Fruit fly (Drosophila melanogaster) whole organism, embryonic: ENCODE data around the gene mRpS18B.

Experiments used
- Adf1 ChIP-seq: fragments of 200-800 bp; sonication (Bioruptor generic); IDR thresholded peaks from 2 replicates; pipeline ENCODE4 v1.3.6; 2022; ENCODE audit warnings: missing biosample characterization, missing genetic modification characterization
- CG10431 ChIP-seq: fragments of 200-800 bp; sonication (Bioruptor generic); optimal IDR thresholded peaks from 3 replicates; lab custom pipeline; 2018; ENCODE audit warnings: missing biosample characterization, mild to moderate bottlenecking, missing genetic modification characterization
- CG10462 ChIP-seq: fragments of 200-800 bp; sonication (Bioruptor generic); optimal IDR thresholded peaks from 2 replicates; lab custom pipeline; 2016; ENCODE audit warnings: missing biosample characterization, missing genetic modification characterization
- CG11696 ChIP-seq: fragments of 200-800 bp; sonication (Bioruptor generic); IDR thresholded peaks from 2 replicates; pipeline ENCODE4 v1.3.6; 2022; ENCODE audit warnings: missing biosample characterization, missing genetic modification characterization
- CG12104 ChIP-seq: fragments of 200-800 bp; sonication (Bioruptor generic); optimal IDR thresholded peaks from 3 replicates; lab custom pipeline; 2016; ENCODE audit warnings: missing biosample characterization, missing genetic modification characterization
- CG12155 ChIP-seq: fragments of 200-800 bp; sonication (Bioruptor generic); optimal IDR thresholded peaks from 3 replicates; lab custom pipeline; 2016; ENCODE audit warnings: missing biosample characterization, missing genetic modification characterization
- CG12391 ChIP-seq: fragments of 200-800 bp; sonication (Bioruptor generic); optimal IDR thresholded peaks from 3 replicates; lab custom pipeline; 2018; ENCODE audit warnings: missing biosample characterization, mild to moderate bottlenecking, missing genetic modification characterization, moderate library complexity
- CG14441 ChIP-seq: fragments of 200-800 bp; sonication (Bioruptor generic); IDR thresholded peaks from 2 replicates; pipeline ENCODE4 v1.3.6; 2022; ENCODE audit warnings: missing biosample characterization, missing genetic modification characterization
- CG14710 ChIP-seq: fragments of 200-800 bp; sonication (Bioruptor generic); optimal IDR thresholded peaks from 3 replicates; lab custom pipeline; 2019; ENCODE audit warnings: missing biosample characterization, mild to moderate bottlenecking, missing genetic modification characterization, moderate library complexity
- CG16813 ChIP-seq: fragments of 200-800 bp; sonication (Bioruptor generic); IDR thresholded peaks from 3 replicates; pipeline ENCODE4 v1.3.6; 2022; ENCODE audit warnings: missing biosample characterization, missing genetic modification characterization; ENCODE audit not compliant: partially characterized antibody
- CG17385 ChIP-seq: fragments of 200-800 bp; sonication (Bioruptor generic); optimal IDR thresholded peaks from 3 replicates; lab custom pipeline; 2018; ENCODE audit warnings: missing biosample characterization, mild to moderate bottlenecking, missing genetic modification characterization
- CG18476 ChIP-seq: fragments of 200-800 bp; sonication (Bioruptor generic); optimal IDR thresholded peaks from 2 replicates; lab custom pipeline; 2016; ENCODE audit warnings: missing biosample characterization, mild to moderate bottlenecking, missing genetic modification characterization
- CG2120 ChIP-seq: fragments of 200-800 bp; sonication (Bioruptor generic); optimal IDR thresholded peaks from 3 replicates; lab custom pipeline; 2016; ENCODE audit warnings: missing biosample characterization, missing genetic modification characterization
- CG30403 ChIP-seq: fragments of 200-800 bp; sonication (Bioruptor generic); optimal IDR thresholded peaks from 3 replicates; lab custom pipeline; 2016; ENCODE audit warnings: missing biosample characterization, missing genetic modification characterization
- CG30431 ChIP-seq: fragments of 200-800 bp; sonication (Bioruptor generic); optimal IDR thresholded peaks from 2 replicates; lab custom pipeline; 2017; ENCODE audit warnings: missing biosample characterization, missing genetic modification characterization
- CG3281 ChIP-seq: fragments of 200-800 bp; sonication (Bioruptor generic); optimal IDR thresholded peaks from 3 replicates; lab custom pipeline; 2017; ENCODE audit warnings: missing biosample characterization, mild to moderate bottlenecking, missing genetic modification characterization
- CG4282 ChIP-seq: fragments of 200-800 bp; sonication (Bioruptor generic); optimal IDR thresholded peaks from 2 replicates; lab custom pipeline; 2016; ENCODE audit warnings: missing biosample characterization, missing genetic modification characterization
- CG43689 ChIP-seq: fragments of 200-800 bp; sonication (Bioruptor generic); IDR thresholded peaks from 2 replicates; pipeline ENCODE4 v1.3.6; 2022; ENCODE audit warnings: missing biosample characterization, missing genetic modification characterization
- CG5953 ChIP-seq: fragments of 200-800 bp; sonication (Bioruptor generic); IDR thresholded peaks from 2 replicates; pipeline ENCODE4 v1.3.6; 2022; ENCODE audit warnings: missing biosample characterization, missing genetic modification characterization
- CG6654 ChIP-seq: fragments of 200-800 bp; sonication (Bioruptor generic); optimal IDR thresholded peaks from 2 replicates; lab custom pipeline; 2017; ENCODE audit warnings: missing biosample characterization, mild to moderate bottlenecking, missing genetic modification characterization
- CG6689 ChIP-seq: fragments of 200-800 bp; sonication (Bioruptor generic); IDR thresholded peaks from 2 replicates; pipeline ENCODE4 v1.3.6; 2022; ENCODE audit warnings: missing biosample characterization, missing genetic modification characterization
- CG6854 ChIP-seq: fragments of 200-800 bp; sonication (Bioruptor generic); optimal IDR thresholded peaks from 3 replicates; lab custom pipeline; 2017; ENCODE audit warnings: missing biosample characterization, mild to moderate bottlenecking, missing genetic modification characterization
- CG7357 ChIP-seq: fragments of 200-800 bp; sonication (Bioruptor generic); IDR thresholded peaks from 3 replicates; pipeline ENCODE4 v1.3.6; 2022; ENCODE audit warnings: missing biosample characterization, missing genetic modification characterization
- CG7372 ChIP-seq: fragments of 200-800 bp; sonication (Bioruptor generic); IDR thresholded peaks from 2 replicates; pipeline ENCODE4 v1.3.6; 2022; ENCODE audit warnings: missing biosample characterization, missing genetic modification characterization
- CG9797 ChIP-seq: fragments of 200-800 bp; sonication (Bioruptor generic); optimal IDR thresholded peaks from 3 replicates; lab custom pipeline; 2018; ENCODE audit warnings: missing biosample characterization, mild to moderate bottlenecking, missing genetic modification characterization
- Doc3 ChIP-seq: fragments of 200-800 bp; sonication (Bioruptor generic); IDR thresholded peaks from 3 replicates; pipeline ENCODE4 v1.3.6; 2022; ENCODE audit warnings: missing biosample characterization, missing genetic modification characterization; ENCODE audit not compliant: partially characterized antibody
- HLH4C ChIP-seq: fragments of 200-800 bp; sonication (Bioruptor generic); IDR thresholded peaks from 3 replicates; pipeline ENCODE4 v1.3.6; 2022; ENCODE audit warnings: missing biosample characterization, missing genetic modification characterization; ENCODE audit not compliant: partially characterized antibody
- Hand ChIP-seq: fragments of 200-800 bp; sonication (Bioruptor generic); optimal IDR thresholded peaks from 2 replicates; lab custom pipeline; 2017; ENCODE audit warnings: mild to moderate bottlenecking, missing biosample characterization, missing genetic modification reagents, missing genetic modification characterization
- HmgD ChIP-seq: fragments of 200-800 bp; sonication (Bioruptor generic); optimal IDR thresholded peaks from 3 replicates; lab custom pipeline; 2016; ENCODE audit warnings: missing biosample characterization, missing genetic modification characterization
- Kr ChIP-seq: fragments of 200-800 bp; sonication (Bioruptor generic); optimal IDR thresholded peaks from 2 replicates; lab custom pipeline; 2017; ENCODE audit warnings: missing biosample characterization, mild to moderate bottlenecking, missing genetic modification characterization
- Max ChIP-seq: fragments of 200-800 bp; sonication (Bioruptor generic); optimal IDR thresholded peaks from 2 replicates; lab custom pipeline; 2016; ENCODE audit warnings: missing biosample characterization, mild to moderate bottlenecking, missing genetic modification characterization
- Ptx1 ChIP-seq: fragments of 200-800 bp; sonication (Bioruptor generic); IDR thresholded peaks from 2 replicates; pipeline ENCODE4 v1.3.6; 2022; ENCODE audit warnings: missing biosample characterization, missing genetic modification characterization
- Side ChIP-seq: fragments of 200-800 bp; sonication (Bioruptor generic); optimal IDR thresholded peaks from 2 replicates; lab custom pipeline; 2016; ENCODE audit warnings: missing biosample characterization, missing genetic modification characterization
- Six4 ChIP-seq: fragments of 200-800 bp; sonication (Bioruptor generic); optimal IDR thresholded peaks from 2 replicates; lab custom pipeline; 2016; ENCODE audit warnings: missing biosample characterization, missing genetic modification characterization
- Stat92E ChIP-seq, 3 experiments: fragments of >200 bp in 2 of 3; fragments of 200-800 bp in 1 of 3; sonication (Bioruptor generic) in 1 of 3; optimal IDR thresholded peaks; 2 replicates each; lab custom pipeline; 2017 to 2019; ENCODE audit warnings: missing biosample characterization in 3 of 3, missing genetic modification characterization in 3 of 3, mild to moderate bottlenecking in 1 of 3, moderate library complexity in 1 of 3
- ap ChIP-seq: fragments of 200-800 bp; sonication (Bioruptor generic); IDR thresholded peaks from 2 replicates; pipeline ENCODE4 v1.3.6; 2022; ENCODE audit warnings: missing biosample characterization, missing genetic modification characterization
- bcd ChIP-seq: fragments of 200-800 bp; sonication (Bioruptor generic); optimal IDR thresholded peaks from 2 replicates; lab custom pipeline; 2017; ENCODE audit warnings: missing biosample characterization, mild to moderate bottlenecking, missing genetic modification characterization
- cas ChIP-seq: fragments of 200-800 bp; sonication (Bioruptor generic); IDR thresholded peaks from 2 replicates; pipeline ENCODE4 v1.3.6; 2022; ENCODE audit warnings: missing biosample characterization, missing genetic modification characterization
- cato ChIP-seq: fragments of 200-800 bp; sonication (Bioruptor generic); optimal IDR thresholded peaks from 2 replicates; lab custom pipeline; 2016; ENCODE audit warnings: missing biosample characterization, missing genetic modification characterization, borderline replicate concordance
- dan ChIP-seq: fragments of 200-800 bp; sonication (Bioruptor generic); IDR thresholded peaks from 2 replicates; pipeline ENCODE4 v1.3.6; 2022; ENCODE audit warnings: missing biosample characterization, missing genetic modification characterization
- dpn ChIP-seq, 2 experiments: fragments of 200-800 bp; sonication (Bioruptor generic); optimal IDR thresholded peaks; 3 replicates each; lab custom pipeline; 2016; ENCODE audit warnings: missing biosample characterization in 2 of 2, missing genetic modification characterization in 2 of 2
- esg ChIP-seq: fragments of 200-800 bp; sonication (Bioruptor generic); conservative IDR thresholded peaks from 2 replicates; pipeline ENCODE4 v1.3.6; 2022; ENCODE audit warnings: missing biosample characterization, missing genetic modification characterization
- eyg ChIP-seq: fragments of 200-800 bp; sonication (Bioruptor generic); optimal IDR thresholded peaks from 3 replicates; lab custom pipeline; 2016; ENCODE audit warnings: missing biosample characterization, missing genetic modification characterization
- hb ChIP-seq: fragments of 200-800 bp; sonication (Bioruptor generic); IDR thresholded peaks from 3 replicates; pipeline ENCODE4 v1.3.6; 2022; ENCODE audit warnings: missing biosample characterization, missing genetic modification characterization; ENCODE audit not compliant: partially characterized antibody
- klu ChIP-seq: fragments of 200-800 bp; sonication (Bioruptor generic); IDR thresholded peaks from 2 replicates; pipeline ENCODE4 v1.3.6; 2022; ENCODE audit warnings: missing biosample characterization, missing genetic modification characterization
- nau ChIP-seq: fragments of 200-800 bp; sonication (Bioruptor generic); optimal IDR thresholded peaks from 3 replicates; lab custom pipeline; 2017; ENCODE audit warnings: missing biosample characterization, mild to moderate bottlenecking, missing genetic modification characterization, missing genetic modification reagents
- nerfin-2 ChIP-seq: fragments of 200-800 bp; sonication (Bioruptor generic); IDR thresholded peaks from 2 replicates; pipeline ENCODE4 v1.3.6; 2022; ENCODE audit warnings: missing biosample characterization, missing genetic modification characterization; ENCODE audit not compliant: partially characterized antibody
- otp ChIP-seq: fragments of 200-800 bp; sonication (Bioruptor generic); IDR thresholded peaks from 3 replicates; pipeline ENCODE4, ENCODE4 v1.3.6; 2022; ENCODE audit warnings: missing biosample characterization, missing genetic modification characterization
- ro ChIP-seq: fragments of 200-800 bp; sonication (Bioruptor generic); IDR thresholded peaks from 2 replicates; pipeline ENCODE4 v1.3.6; 2022; ENCODE audit warnings: missing biosample characterization, missing genetic modification characterization
- wek ChIP-seq: fragments of 200-800 bp; sonication (Bioruptor generic); optimal IDR thresholded peaks from 3 replicates; lab custom pipeline; 2018; ENCODE audit warnings: missing biosample characterization, mild to moderate bottlenecking, missing genetic modification characterization, moderate library complexity

Gene mRpS18B

dm6 chr2L:20061018-20061657 is 35.9 kb downstream of the mRpS18B start, which contains the start of the genes barr and lok (continued):
- peak; percentile 34; the same call in 1 of the 2 replicates for TF ChIP-seq klu (GFP tag; lab: Robert Waterston, UW)
- TF ChIP-seq otp = no peak
- peak; percentile 23 for TF ChIP-seq Max (GFP tag; lab: Kevin White, UChicago)
- peak; percentile 60 for TF ChIP-seq CG18476 (GFP tag; lab: Kevin White, UChicago)
- 0 out of 3 replicates have a peak, but pooled peaks have one; percentile 36 for TF ChIP-seq CG7357 (GFP tag; lab: Robert Waterston, UW)
- no peak for TF ChIP-seq wek (GFP tag; lab: Kevin White, UChicago)
- no peak for TF ChIP-seq CG5953 (GFP tag; lab: Robert Waterston, UW)
- TF ChIP-seq HmgD (GFP tag; lab: Kevin White, UChicago) = no peak
- TF ChIP-seq CG2120 (GFP tag; lab: Kevin White, UChicago) = peak; percentile 75
- TF ChIP-seq hb (GFP tag; lab: Robert Waterston, UW) = no peak
- no peak for TF ChIP-seq cas (GFP tag; lab: Robert Waterston, UW)
- TF ChIP-seq CG9797 (GFP tag; lab: Kevin White, UChicago) = no peak
- TF ChIP-seq CG12391 (tag; lab: Kevin White, UChicago) = peak; percentile 66
- TF ChIP-seq CG6689 (GFP tag; lab: Robert Waterston, UW) = no peak
- TF ChIP-seq CG12155 (GFP tag; lab: Kevin White, UChicago) = peak; percentile 47
- peak; percentile 16 for TF ChIP-seq cato (GFP tag; lab: Kevin White, UChicago)
- TF ChIP-seq bcd (GFP tag; lab: Kevin White, UChicago) = peak; percentile 64
- no peak for TF ChIP-seq Doc3 (GFP tag; lab: Robert Waterston, UW)
- TF ChIP-seq CG10462 = peak; percentile 41
- no peak for TF ChIP-seq CG4282 (GFP tag; lab: Kevin White, UChicago)
- no peak for TF ChIP-seq CG6654 (GFP tag; lab: Kevin White, UChicago)
- TF ChIP-seq esg (GFP tag; lab: Robert Waterston, UW) = 0 out of 2 replicates have a peak, but pooled peaks have one; percentile 17
- peak; percentile 61; the same call in 1 of the 2 replicates for TF ChIP-seq Ptx1
- TF ChIP-seq CG30431 (GFP tag; lab: Kevin White, UChicago) = no peak
- TF ChIP-seq Six4 (GFP tag; lab: Kevin White, UChicago) = peak; percentile 7
- no peak for TF ChIP-seq eyg (GFP tag; lab: Kevin White, UChicago)
- peak; percentile 28 for TF ChIP-seq CG10431 (GFP tag; lab: Kevin White, UChicago)
- no peak for TF ChIP-seq CG43689 (GFP tag; lab: Robert Waterston, UW)
- no peak for TF ChIP-seq CG6854 (GFP tag; lab: Kevin White, UChicago)
- TF ChIP-seq CG3281 (GFP tag; lab: Kevin White, UChicago) = peak; percentile 14
- peak; percentile 2 for TF ChIP-seq Side (GFP tag; lab: Kevin White, UChicago)
- TF ChIP-seq ap (GFP tag; lab: Robert Waterston, UW) = no peak
- no peak for TF ChIP-seq CG11696 (GFP tag; lab: Robert Waterston, UW)
- no peak for TF ChIP-seq Stat92E (GFP tag; optimal IDR thresholded peaks at IDR 0.05; lab: Kevin White, UChicago)
- TF ChIP-seq dan = no peak
- TF ChIP-seq CG14441 (GFP tag; lab: Robert Waterston, UW) = peak; percentile 54
- TF ChIP-seq CG7372 (GFP tag; lab: Robert Waterston, UW) = peak; percentile 12; the same call in 1 of the 2 replicates
- TF ChIP-seq CG12104 = peak; percentile 55
- no peak for TF ChIP-seq HLH4C (GFP tag; lab: Robert Waterston, UW)
- no peak for TF ChIP-seq Kr (GFP tag; lab: Kevin White, UChicago)
- no peak for TF ChIP-seq CG16813 (GFP tag; lab: Robert Waterston, UW)
- TF ChIP-seq nau = no peak
- peak; percentile 78 for TF ChIP-seq CG14710 (tag; lab: Kevin White, UChicago)
- TF ChIP-seq dpn (GFP tag; optimal IDR thresholded peaks at IDR 0.05; lab: Kevin White, UChicago) = peak; percentile 43 to 63
- TF ChIP-seq CG30403 (GFP tag; lab: Kevin White, UChicago) = peak; percentile 81
- TF ChIP-seq Hand (GFP tag; lab: Kevin White, UChicago) = no peak
- TF ChIP-seq nerfin-2 (GFP tag; lab: Robert Waterston, UW) = no peak
- no peak for TF ChIP-seq ro (GFP tag; lab: Robert Waterston, UW)
- TF ChIP-seq CG17385 (GFP tag; lab: Kevin White, UChicago) = no peak
- TF ChIP-seq Adf1 (GFP tag; lab: Robert Waterston, UW) = no peak
